Fruit fly (Drosophila melanogaster) whole organism, pupa: ENCODE measurements around the gene CG1309.

Experiments
- CG32121 ChIP-seq: fragments of 200-800 bp; sonication (Bioruptor generic); IDR thresholded peaks from 2 replicates; pipeline ENCODE4 v1.3.6; 2022; ENCODE audit warnings: missing biosample characterization, missing genetic modification characterization
- D1 ChIP-seq: fragments of 200-800 bp; sonication (Bioruptor generic); optimal IDR thresholded peaks from 2 replicates; lab custom pipeline; 2018; ENCODE audit warnings: missing biosample characterization, mild to moderate bottlenecking, missing genetic modification characterization, moderate library complexity
- EcR ChIP-seq: fragments of 200-800 bp; sonication (Bioruptor generic); optimal IDR thresholded peaks from 3 replicates; lab custom pipeline; 2019; ENCODE audit warnings: missing biosample characterization, missing genetic modification characterization, mild to moderate bottlenecking, moderate library complexity, missing genetic modification reagents

DNA sequence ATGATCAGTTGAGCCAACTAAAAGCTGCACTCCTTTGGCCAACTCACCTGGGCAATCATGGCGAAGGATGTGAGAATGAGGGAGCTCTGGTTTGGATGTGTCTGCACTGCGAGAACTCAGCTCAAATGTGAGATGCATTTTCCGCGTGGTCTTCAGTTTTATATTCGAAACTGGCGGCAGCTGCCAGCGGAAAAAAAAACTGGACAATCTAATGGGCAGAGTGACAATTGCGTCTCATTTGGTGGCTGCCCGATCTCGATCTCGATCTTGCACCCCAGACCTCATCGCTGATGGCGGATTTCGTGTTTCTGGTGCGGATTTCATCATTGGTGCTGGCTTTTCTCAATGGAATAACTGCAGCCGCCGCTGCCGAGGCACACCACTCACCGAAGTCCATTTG lies 46.4 kb upstream of the CG1309 start, which contains the start of gene Cpr64Ac:
- TF ChIP-seq EcR (no peak), D1 (tag; lab: Kevin White, UChicago) (no peak), CG32121 (GFP tag; lab: Robert Waterston, UW) (no peak)
